ENCODE assay signal across 2 fruit fly cellular contexts in the genomic region with DNA sequence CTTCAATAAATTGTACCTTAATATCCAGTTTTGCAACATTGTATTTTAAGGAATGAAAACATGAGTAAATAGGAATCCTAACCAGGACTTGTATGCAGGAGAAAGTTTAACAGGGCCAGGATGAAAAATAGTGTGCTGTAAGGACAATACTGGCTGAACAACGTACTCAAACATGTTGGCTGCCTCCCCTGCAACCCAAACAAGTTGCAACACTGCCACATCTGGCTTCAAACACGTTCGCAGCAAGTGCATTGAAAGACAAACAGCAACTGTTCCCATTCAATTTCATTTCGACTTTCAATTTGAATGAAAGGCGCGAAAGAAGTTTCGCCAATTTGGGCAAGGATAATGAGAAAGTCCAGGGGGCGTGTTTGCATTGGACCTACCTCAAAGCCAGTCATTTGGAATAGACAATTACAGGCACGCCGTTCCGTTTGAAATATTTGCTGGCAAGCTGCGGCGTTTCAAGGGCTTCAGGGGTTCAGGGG.
TF ChIP-seq lines count a peak whose summit lies in the region.

No protein-coding gene starts in this region.

- TF ChIP-seq CTCF in whole organism, embryonic (GFP tag; optimal IDR thresholded peaks at IDR 0.05; lab: Kevin White, UChicago), result no peak

TF ChIP-seq in whole organism, adult, 20 proteins besides CTCF, POLR2A, EP300 and RAD21:
- TF ChIP-seq Mnt (GFP tag; optimal IDR thresholded peaks at IDR 0.05; lab: Kevin White, UChicago) (no peak), pad (GFP tag; optimal IDR thresholded peaks at IDR 0.05; lab: Kevin White, UChicago) (peak; percentile 67), Clk (GFP tag; optimal IDR thresholded peaks at IDR 0.05; lab: Kevin White, UChicago) (no peak)
TF ChIP-seq in whole organism, adult: peak in this region for 1.

TF ChIP-seq in whole organism, embryonic, 481 proteins besides CTCF, POLR2A, EP300 and RAD21:
- TF ChIP-seq CG5180 (GFP tag; optimal IDR thresholded peaks at IDR 0.05; lab: Kevin White, UChicago) (peak; percentile 97), CG15601 (tag; optimal IDR thresholded peaks at IDR 0.05; lab: Kevin White, UChicago) (peak; percentile 99), ci (GFP tag; IDR thresholded peaks at IDR 0.05; lab: Robert Waterston, UW) (no peak), CG15073 (GFP tag; optimal IDR thresholded peaks at IDR 0.05; lab: Kevin White, UChicago) (no peak), Fer1 (GFP tag; optimal IDR thresholded peaks at IDR 0.05; lab: Kevin White, UChicago) (peak; percentile 35)
